Worm (Caenorhabditis elegans) whole organism, midembryonic: Measurements from ENCODE around the gene F53H1.4.

ENCODE experiments used
- T22C8.4 ChIP-seq: fragments of 200-800 bp; sonication (Bioruptor generic); IDR thresholded peaks from 2 replicates; pipeline ENCODE4 v1.3.6; 2022; ENCODE audit warnings: missing genetic modification characterization, missing compliant biosample characterization
- flt-1 ChIP-seq: fragments of 200-800 bp; sonication (Bioruptor generic); IDR thresholded peaks from 2 replicates; pipeline ENCODE4 v1.3.6; 2022; ENCODE audit warnings: missing genetic modification characterization, missing compliant biosample characterization
- tab-1 ChIP-seq: fragments of 200-800 bp; sonication (Bioruptor generic); IDR thresholded peaks from 2 replicates; pipeline ENCODE4 v1.3.6; 2022; ENCODE audit warnings: missing genetic modification characterization, missing compliant biosample characterization

DNA sequence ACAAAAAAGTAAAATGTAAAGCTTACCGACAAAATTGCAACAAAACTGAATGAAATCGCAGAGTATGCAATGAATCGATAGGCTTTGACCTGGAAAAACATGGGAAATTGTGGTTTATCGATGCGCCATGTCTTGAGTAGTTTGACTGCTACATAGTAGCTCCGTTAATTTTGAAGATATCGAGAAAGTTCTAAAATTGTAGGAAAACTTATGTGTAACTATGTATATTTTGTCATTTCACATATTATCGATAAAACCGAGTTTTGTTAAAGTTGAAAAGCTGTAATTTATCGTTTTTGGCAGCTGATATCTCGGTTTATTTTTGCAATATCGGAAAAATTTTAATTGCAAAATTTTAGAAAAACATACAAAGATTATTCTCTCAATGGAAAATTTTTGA is 49.2 kb downstream of the F53H1.4 start, which contains the start of gene col-105:
- TF ChIP-seq flt-1 (no peak), tab-1 (GFP tag; lab: Robert Waterston, UW) (no peak), T22C8.4 (no peak)
